Fruit fly (Drosophila melanogaster) whole organism, pupa: Measurements from ENCODE around the gene CtsF.

Experiments used
- CG12605 ChIP-seq: fragments of 200-800 bp; sonication (Bioruptor generic); IDR thresholded peaks from 2 replicates; pipeline ENCODE4 v1.3.6; 2022; ENCODE audit warnings: missing biosample characterization, missing genetic modification characterization
- CG13204 ChIP-seq: fragments of 200-800 bp; sonication (Bioruptor generic); optimal IDR thresholded peaks from 2 replicates; lab custom pipeline; 2018; ENCODE audit warnings: missing biosample characterization, mild to moderate bottlenecking, missing genetic modification characterization, moderate library complexity
- CG32121 ChIP-seq: fragments of 200-800 bp; sonication (Bioruptor generic); IDR thresholded peaks from 2 replicates; pipeline ENCODE4 v1.3.6; 2022; ENCODE audit warnings: missing biosample characterization, missing genetic modification characterization
- CG34367 ChIP-seq: fragments of 200-800 bp; sonication (Bioruptor generic); optimal IDR thresholded peaks from 2 replicates; lab custom pipeline; 2018; ENCODE audit warnings: missing biosample characterization, mild to moderate bottlenecking, missing genetic modification characterization
- CG8159 ChIP-seq: fragments of 200-800 bp; sonication (Bioruptor generic); optimal IDR thresholded peaks from 3 replicates; lab custom pipeline; 2018; ENCODE audit warnings: missing biosample characterization, mild to moderate bottlenecking, missing genetic modification characterization, moderate library complexity
- CG8301 ChIP-seq: fragments of 200-800 bp; sonication (Bioruptor generic); optimal IDR thresholded peaks from 2 replicates; lab custom pipeline; 2018; ENCODE audit warnings: missing biosample characterization, mild to moderate bottlenecking, missing genetic modification characterization
- EcR ChIP-seq: fragments of 200-800 bp; sonication (Bioruptor generic); optimal IDR thresholded peaks from 3 replicates; lab custom pipeline; 2019; ENCODE audit warnings: missing biosample characterization, missing genetic modification characterization, mild to moderate bottlenecking, moderate library complexity, missing genetic modification reagents
- Pif1A ChIP-seq: fragments of 200-800 bp; sonication (Bioruptor generic); optimal IDR thresholded peaks from 3 replicates; lab custom pipeline; 2016; ENCODE audit warnings: missing biosample characterization, missing genetic modification characterization
- Pif1B ChIP-seq: fragments of 200-800 bp; sonication (Bioruptor generic); optimal IDR thresholded peaks from 3 replicates; lab custom pipeline; 2016; ENCODE audit warnings: missing biosample characterization, missing genetic modification characterization
- Snoo ChIP-seq: fragments of 200-800 bp; sonication (Bioruptor generic); optimal IDR thresholded peaks from 3 replicates; lab custom pipeline; 2017; ENCODE audit warnings: missing biosample characterization, mild to moderate bottlenecking, missing genetic modification characterization, inconsistent platforms
- gl ChIP-seq: fragments of 200-800 bp; sonication (Bioruptor generic); optimal IDR thresholded peaks from 2 replicates; lab custom pipeline; 2018; ENCODE audit warnings: missing biosample characterization, mild to moderate bottlenecking, missing genetic modification characterization

DNA sequence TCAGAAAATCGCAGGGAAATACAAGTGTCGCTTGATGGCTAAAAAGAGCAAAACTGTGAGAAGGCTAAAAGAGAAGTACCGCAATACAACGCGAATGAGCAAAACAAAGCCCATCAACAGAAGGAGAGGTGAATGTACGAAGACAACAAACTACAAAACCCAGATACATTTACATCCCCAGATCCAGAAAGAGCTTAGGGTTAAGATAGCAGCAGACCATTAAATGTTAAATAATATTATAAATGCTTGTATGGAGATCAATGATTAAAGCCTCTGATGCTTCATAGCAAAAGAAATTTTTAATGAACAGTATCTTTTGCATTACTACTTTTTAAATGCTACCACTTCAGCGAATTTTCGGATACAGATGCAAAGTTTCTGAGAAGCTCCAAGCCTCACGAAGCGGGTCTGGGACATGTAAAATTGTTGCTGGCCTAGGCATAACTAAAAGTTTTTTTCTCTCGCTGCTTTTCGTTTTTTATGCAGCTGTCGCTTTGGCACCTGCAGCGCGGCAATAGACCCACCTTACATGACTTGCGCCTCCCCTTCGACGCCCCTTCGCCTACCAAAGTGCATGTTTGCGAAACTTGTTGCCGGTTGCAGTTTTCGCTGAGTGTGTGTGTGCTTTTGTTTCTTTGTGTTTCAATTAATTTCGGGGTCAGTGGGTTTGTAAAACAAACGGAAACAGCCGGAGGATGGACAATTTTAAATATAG is 46.1 kb downstream of the CtsF start:
- peak; percentile 83 for TF ChIP-seq EcR (GFP tag; lab: Kevin White, UChicago)
- TF ChIP-seq CG8159 (tag; lab: Kevin White, UChicago): no peak
- no peak for TF ChIP-seq Pif1B
- no peak for TF ChIP-seq Pif1A (GFP tag; lab: Kevin White, UChicago)
- TF ChIP-seq Snoo (tag; lab: Kevin White, UChicago): no peak
- TF ChIP-seq gl (tag; lab: Kevin White, UChicago): no peak
- no peak for TF ChIP-seq CG13204 (GFP tag; lab: Kevin White, UChicago)
- TF ChIP-seq CG34367 (tag; lab: Kevin White, UChicago): no peak
- TF ChIP-seq CG12605 (GFP tag; lab: Robert Waterston, UW): no peak
- TF ChIP-seq CG8301 (tag; lab: Kevin White, UChicago): no peak
- TF ChIP-seq CG32121 (GFP tag; lab: Robert Waterston, UW): peak; percentile 25; the same call in 1 of the 2 replicates
